Fruit fly (Drosophila melanogaster) whole organism, embryonic: ENCODE results near the gene CG34309.
A peak's percentile ranks its signal among the peaks of the same experiment; 100 is the strongest.

Experiments used
- Bteb2 ChIP-seq: fragments of 200-800 bp; sonication (Bioruptor generic); optimal IDR thresholded peaks from 2 replicates; lab custom pipeline; 2016; ENCODE audit warnings: missing biosample characterization, missing genetic modification characterization
- CG10959 ChIP-seq: fragments of 200-800 bp; sonication (Bioruptor generic); IDR thresholded peaks from 2 replicates; pipeline ENCODE4 v1.3.6; 2022; ENCODE audit warnings: missing biosample characterization, missing genetic modification characterization
- CG13775 ChIP-seq: fragments of 200-800 bp; sonication (Bioruptor generic); optimal IDR thresholded peaks from 3 replicates; lab custom pipeline; 2017; ENCODE audit warnings: missing biosample characterization, mild to moderate bottlenecking, missing genetic modification characterization
- CG14667 ChIP-seq: fragments of 200-800 bp; sonication (Bioruptor generic); IDR thresholded peaks from 2 replicates; pipeline ENCODE4 v1.3.6; 2022; ENCODE audit warnings: missing biosample characterization, missing genetic modification characterization
- CG1647 ChIP-seq: fragments of 200-800 bp; sonication (Bioruptor generic); optimal IDR thresholded peaks from 3 replicates; lab custom pipeline; 2016; ENCODE audit warnings: missing biosample characterization, missing genetic modification characterization
- CG16863 ChIP-seq: fragments of 200-800 bp; sonication (Bioruptor generic); optimal IDR thresholded peaks from 3 replicates; lab custom pipeline; 2016; ENCODE audit warnings: missing biosample characterization, missing genetic modification characterization
- CG17361 ChIP-seq: fragments of 200-800 bp; sonication (Bioruptor generic); IDR thresholded peaks from 3 replicates; pipeline ENCODE4 v1.3.6; 2022; ENCODE audit warnings: missing biosample characterization, missing genetic modification characterization
- CG18619 ChIP-seq: fragments of 200-800 bp; sonication (Bioruptor generic); optimal IDR thresholded peaks from 3 replicates; lab custom pipeline; 2017; ENCODE audit warnings: missing biosample characterization, mild to moderate bottlenecking, missing genetic modification characterization
- CG18764 ChIP-seq: fragments of 200-800 bp; sonication (Bioruptor generic); optimal IDR thresholded peaks from 3 replicates; lab custom pipeline; 2016; ENCODE audit warnings: missing biosample characterization, missing genetic modification characterization
- CG2202 ChIP-seq: fragments of 200-800 bp; sonication (Bioruptor generic); optimal IDR thresholded peaks from 2 replicates; lab custom pipeline; 2018; ENCODE audit warnings: missing biosample characterization, mild to moderate bottlenecking, missing genetic modification characterization
- CG2889 ChIP-seq: fragments of 200-800 bp; sonication (Bioruptor generic); IDR thresholded peaks from 3 replicates; pipeline ENCODE4 v1.3.6; 2022; ENCODE audit warnings: missing biosample characterization, missing genetic modification characterization
- CG3163 ChIP-seq: fragments of 200-800 bp; sonication (Bioruptor generic); optimal IDR thresholded peaks from 3 replicates; lab custom pipeline; 2016; ENCODE audit warnings: missing biosample characterization, missing genetic modification characterization
- CG34422 ChIP-seq: fragments of 200-800 bp; sonication (Bioruptor generic); IDR thresholded peaks from 3 replicates; pipeline ENCODE4 v1.3.6; 2022; ENCODE audit warnings: missing biosample characterization, missing genetic modification characterization
- CG4617 ChIP-seq: fragments of 200-800 bp; sonication (Bioruptor generic); optimal IDR thresholded peaks from 3 replicates; lab custom pipeline; 2016; ENCODE audit warnings: missing biosample characterization, missing genetic modification characterization, borderline replicate concordance
- CG4707 ChIP-seq: fragments of 200-800 bp; sonication (Bioruptor generic); optimal IDR thresholded peaks from 2 replicates; lab custom pipeline; 2018; ENCODE audit warnings: missing biosample characterization, mild to moderate bottlenecking, missing genetic modification characterization, moderate library complexity
- CG6654 ChIP-seq: fragments of 200-800 bp; sonication (Bioruptor generic); optimal IDR thresholded peaks from 2 replicates; lab custom pipeline; 2017; ENCODE audit warnings: missing biosample characterization, mild to moderate bottlenecking, missing genetic modification characterization
- CG6813 ChIP-seq: fragments of 200-800 bp; sonication (Bioruptor generic); optimal IDR thresholded peaks from 2 replicates; lab custom pipeline; 2017; ENCODE audit warnings: missing biosample characterization, missing genetic modification characterization, mild to moderate bottlenecking, moderate library complexity, missing genetic modification reagents
- Chrac-16 ChIP-seq: fragments of 200-800 bp; sonication (Bioruptor generic); optimal IDR thresholded peaks from 3 replicates; lab custom pipeline; 2016; ENCODE audit warnings: missing biosample characterization, missing genetic modification characterization
- D19B ChIP-seq: fragments of 200-800 bp; sonication (Bioruptor generic); optimal IDR thresholded peaks from 2 replicates; lab custom pipeline; 2017; ENCODE audit warnings: missing biosample characterization, mild to moderate bottlenecking, missing genetic modification characterization
- Dad ChIP-seq: fragments of 200-800 bp; sonication (Bioruptor generic); optimal IDR thresholded peaks from 3 replicates; lab custom pipeline; 2016; ENCODE audit warnings: missing biosample characterization, missing genetic modification characterization
- Dref ChIP-seq: fragments of 200-800 bp; sonication (Bioruptor generic); IDR thresholded peaks from 2 replicates; pipeline ENCODE4 v1.3.6; 2022; ENCODE audit warnings: missing biosample characterization, missing genetic modification characterization
- Eip74EF ChIP-seq, 2 experiments: fragments of 200-800 bp in 1 of 2; fragments of >200 bp in 1 of 2; sonication (Bioruptor generic) in 1 of 2; optimal IDR thresholded peaks; 2 replicates each; lab custom pipeline; 2017 to 2019; ENCODE audit warnings: missing biosample characterization in 2 of 2, missing genetic modification characterization in 2 of 2, mild to moderate bottlenecking in 1 of 2, moderate library complexity in 1 of 2
- Ets97D ChIP-seq: fragments of 200-800 bp; sonication (Bioruptor generic); optimal IDR thresholded peaks from 3 replicates; lab custom pipeline; 2016; ENCODE audit warnings: missing biosample characterization, missing genetic modification characterization
- GATAe ChIP-seq: fragments of 200-800 bp; sonication (Bioruptor generic); conservative IDR thresholded peaks from 2 replicates; pipeline ENCODE4 v1.3.6; 2022; ENCODE audit warnings: missing biosample characterization, missing genetic modification characterization
- Hey ChIP-seq: fragments of 200-800 bp; sonication (Bioruptor generic); optimal IDR thresholded peaks from 3 replicates; lab custom pipeline; 2018; ENCODE audit warnings: missing biosample characterization, mild to moderate bottlenecking, missing genetic modification characterization
- Hr39 ChIP-seq: fragments of >200 bp; optimal IDR thresholded peaks from 2 replicates; lab custom pipeline; 2017
- Hr51 ChIP-seq, 2 experiments: fragments of 200-800 bp; sonication (Bioruptor generic); optimal IDR thresholded peaks; 2 replicates in 1 of 2; 3 replicates in 1 of 2; lab custom pipeline; 2016 to 2018; ENCODE audit warnings: missing biosample characterization in 2 of 2, missing genetic modification characterization in 2 of 2, mild to moderate bottlenecking in 1 of 2, moderate library complexity in 1 of 2
- MESR4 ChIP-seq: fragments of 200-800 bp; sonication (Bioruptor generic); optimal IDR thresholded peaks from 2 replicates; lab custom pipeline; 2018; ENCODE audit warnings: missing biosample characterization, mild to moderate bottlenecking, missing genetic modification characterization, moderate library complexity
- Mad ChIP-seq: fragments of 200-800 bp; sonication (Bioruptor generic); optimal IDR thresholded peaks from 2 replicates; lab custom pipeline; 2016; ENCODE audit warnings: missing biosample characterization, missing genetic modification characterization
- Med ChIP-seq: fragments of 200-800 bp; sonication (Bioruptor generic); peaks from one replicate; lab custom pipeline; 2016; ENCODE audit warnings: missing biosample characterization, missing genetic modification characterization, mild to moderate bottlenecking, inconsistent platforms, moderate library complexity
- Meics ChIP-seq: fragments of 200-800 bp; sonication (Bioruptor generic); optimal IDR thresholded peaks from 2 replicates; lab custom pipeline; 2017; ENCODE audit warnings: missing biosample characterization, mild to moderate bottlenecking, missing genetic modification characterization
- NfI ChIP-seq: fragments of 200-800 bp; sonication (Bioruptor generic); optimal IDR thresholded peaks from 3 replicates; lab custom pipeline; 2018; ENCODE audit warnings: missing biosample characterization, mild to moderate bottlenecking, missing genetic modification characterization, moderate library complexity
- Sry-β ChIP-seq: fragments of 200-800 bp; sonication (Bioruptor generic); optimal IDR thresholded peaks from 2 replicates; lab custom pipeline; 2018; ENCODE audit warnings: missing biosample characterization, mild to moderate bottlenecking, missing genetic modification characterization, moderate library complexity
- TFAM ChIP-seq: fragments of 200-800 bp; sonication (Bioruptor generic); optimal IDR thresholded peaks from 2 replicates; lab custom pipeline; 2017; ENCODE audit warnings: missing biosample characterization, missing genetic modification characterization, inconsistent platforms
- ato ChIP-seq: fragments of 200-800 bp; sonication (Bioruptor generic); IDR thresholded peaks from 2 replicates; pipeline ENCODE4 v1.3.6; 2022; ENCODE audit warnings: missing biosample characterization, missing genetic modification characterization; ENCODE audit not compliant: partially characterized antibody
- bab2 ChIP-seq: fragments of 200-800 bp; sonication (Bioruptor generic); optimal IDR thresholded peaks from 2 replicates; lab custom pipeline; 2016; ENCODE audit warnings: missing biosample characterization, missing genetic modification characterization
- bcd ChIP-seq: fragments of 200-800 bp; sonication (Bioruptor generic); optimal IDR thresholded peaks from 2 replicates; lab custom pipeline; 2017; ENCODE audit warnings: missing biosample characterization, mild to moderate bottlenecking, missing genetic modification characterization
- btn ChIP-seq: fragments of 200-800 bp; sonication (Bioruptor generic); optimal IDR thresholded peaks from 2 replicates; lab custom pipeline; 2016; ENCODE audit warnings: missing biosample characterization, missing genetic modification characterization
- caup ChIP-seq: fragments of 200-800 bp; sonication (Bioruptor generic); optimal IDR thresholded peaks from 3 replicates; lab custom pipeline; 2017; ENCODE audit warnings: missing biosample characterization, mild to moderate bottlenecking, missing genetic modification characterization, moderate library complexity; ENCODE audit not compliant: severe bottlenecking
- dan ChIP-seq: fragments of 200-800 bp; sonication (Bioruptor generic); IDR thresholded peaks from 2 replicates; pipeline ENCODE4 v1.3.6; 2022; ENCODE audit warnings: missing biosample characterization, missing genetic modification characterization
- ems ChIP-seq: fragments of 200-800 bp; sonication (Bioruptor generic); optimal IDR thresholded peaks from 3 replicates; lab custom pipeline; 2016; ENCODE audit warnings: missing biosample characterization, missing genetic modification characterization
- gce ChIP-seq: fragments of 200-800 bp; sonication (Bioruptor generic); IDR thresholded peaks from 3 replicates; pipeline ENCODE4 v1.3.6; 2022; ENCODE audit warnings: missing biosample characterization, missing genetic modification characterization
- grn ChIP-seq: fragments of 200-800 bp; sonication (Bioruptor generic); optimal IDR thresholded peaks from 3 replicates; lab custom pipeline; 2017; ENCODE audit warnings: missing biosample characterization, missing genetic modification characterization
- h ChIP-seq: fragments of >200 bp; optimal IDR thresholded peaks from 2 replicates; lab custom pipeline; 2017
- pho ChIP-seq: fragments of 200-800 bp; sonication (Bioruptor generic); optimal IDR thresholded peaks from 2 replicates; lab custom pipeline; 2016; ENCODE audit warnings: missing biosample characterization, missing genetic modification characterization
- pros ChIP-seq: fragments of 200-800 bp; sonication (Bioruptor generic); optimal IDR thresholded peaks from 3 replicates; lab custom pipeline; 2019; ENCODE audit warnings: missing biosample characterization, mild to moderate bottlenecking, missing genetic modification characterization, moderate library complexity
- sisA ChIP-seq: fragments of 200-800 bp; sonication (Bioruptor generic); IDR thresholded peaks from 2 replicates; pipeline ENCODE4 v1.3.6; 2022; ENCODE audit warnings: missing biosample characterization, missing genetic modification characterization
- slou ChIP-seq: fragments of 200-800 bp; sonication (Bioruptor generic); optimal IDR thresholded peaks from 3 replicates; lab custom pipeline; 2016; ENCODE audit warnings: missing biosample characterization, missing genetic modification characterization
- sr ChIP-seq: fragments of 200-800 bp; sonication (Bioruptor generic); IDR thresholded peaks from 3 replicates; pipeline ENCODE4 v1.3.6; 2022; ENCODE audit warnings: missing biosample characterization, missing genetic modification characterization
- toy ChIP-seq: fragments of 200-800 bp; sonication (Bioruptor generic); IDR thresholded peaks from 2 replicates; pipeline ENCODE4 v1.3.6; 2022; ENCODE audit warnings: missing biosample characterization, missing genetic modification characterization
- wek ChIP-seq: fragments of 200-800 bp; sonication (Bioruptor generic); optimal IDR thresholded peaks from 3 replicates; lab custom pipeline; 2018; ENCODE audit warnings: missing biosample characterization, mild to moderate bottlenecking, missing genetic modification characterization, moderate library complexity

CG34309 gene

dm6 chr3R:13365665-13366414 is 6.6 kb upstream of the CG34309 start (continued):
- TF ChIP-seq D19B (GFP tag; lab: Kevin White, UChicago) (no peak), MESR4 (no peak), CG2202 (tag; lab: Kevin White, UChicago) (no peak), TFAM (GFP tag; lab: Kevin White, UChicago) (no peak), Eip74EF (GFP tag; optimal IDR thresholded peaks at IDR 0.05; lab: Kevin White, UChicago) (no peak), CG34422 (GFP tag; lab: Robert Waterston, UW) (no peak), ems (GFP tag; lab: Kevin White, UChicago) (no peak), Chrac-16 (GFP tag; lab: Kevin White, UChicago) (no peak), slou (GFP tag; lab: Kevin White, UChicago) (no peak), grn (GFP tag; lab: Kevin White, UChicago) (peak; percentile 68), CG4617 (no peak), bcd (GFP tag; lab: Kevin White, UChicago) (no peak), Dref (GFP tag; lab: Robert Waterston, UW) (no peak), Hr39 (lab: Kevin White, UChicago) (no peak), CG13775 (GFP tag; lab: Kevin White, UChicago) (no peak), CG17361 (GFP tag; lab: Robert Waterston, UW) (no peak), pho (GFP tag; lab: Kevin White, UChicago) (no peak), CG1647 (no peak), sr (GFP tag; lab: Robert Waterston, UW) (no peak), h (lab: Kevin White, UChicago) (no peak), Dad (GFP tag; lab: Kevin White, UChicago) (no peak), Med (GFP tag; lab: Kevin White, UChicago) (peak; percentile 58), CG16863 (no peak), dan (GFP tag; lab: Robert Waterston, UW) (no peak), CG18764 (no peak), GATAe (GFP tag; lab: Robert Waterston, UW) (peak; percentile 62), bab2 (GFP tag; lab: Kevin White, UChicago) (no peak), Mad (no peak), caup (peak; percentile 5), CG6813 (GFP tag; lab: Kevin White, UChicago) (no peak), Hr51 (GFP tag; optimal IDR thresholded peaks at IDR 0.05; lab: Kevin White, UChicago) (peak in 1 of 2 experiments; percentile 19), CG14667 (no peak), CG4707 (GFP tag; lab: Kevin White, UChicago) (no peak), CG3163 (no peak), sisA (GFP tag; lab: Robert Waterston, UW) (no peak), CG2889 (GFP tag; lab: Robert Waterston, UW) (no peak), CG10959 (GFP tag; lab: Robert Waterston, UW) (no peak), Hey (tag; lab: Kevin White, UChicago) (no peak), CG18619 (GFP tag; lab: Kevin White, UChicago) (no peak), btn (GFP tag; lab: Kevin White, UChicago) (no peak), toy (no peak), Ets97D (no peak), Meics (no peak), CG6654 (GFP tag; lab: Kevin White, UChicago) (no peak), gce (GFP tag; lab: Robert Waterston, UW) (no peak), Bteb2 (GFP tag; lab: Kevin White, UChicago) (no peak), wek (no peak), NfI (GFP tag; lab: Kevin White, UChicago) (no peak), Sry-β (GFP tag; lab: Kevin White, UChicago) (no peak), ato (no peak), pros (no peak)
